Worm (Caenorhabditis elegans) whole organism, L4/young adult: ENCODE measurements around the gene sel-5.

ENCODE experiments used
- W03F9.2 ChIP-seq: fragments of 150-350 bp; optimal IDR thresholded peaks from 2 replicates; lab custom pipeline; 2014; ENCODE audit warnings: missing biosample characterization, missing genetic modification characterization
- dao-5 ChIP-seq: sonication (generic microtip); optimal IDR thresholded peaks from 2 replicates; lab custom pipeline; 2016; ENCODE audit warnings: missing genotype, missing genetic modification characterization, moderate library complexity, missing compliant biosample characterization
- him-1 ChIP-seq: sonication (generic microtip); optimal IDR thresholded peaks from 2 replicates; lab custom pipeline; 2016; ENCODE audit warnings: missing genotype, missing genetic modification reagents, missing genetic modification characterization, missing compliant biosample characterization

DNA sequence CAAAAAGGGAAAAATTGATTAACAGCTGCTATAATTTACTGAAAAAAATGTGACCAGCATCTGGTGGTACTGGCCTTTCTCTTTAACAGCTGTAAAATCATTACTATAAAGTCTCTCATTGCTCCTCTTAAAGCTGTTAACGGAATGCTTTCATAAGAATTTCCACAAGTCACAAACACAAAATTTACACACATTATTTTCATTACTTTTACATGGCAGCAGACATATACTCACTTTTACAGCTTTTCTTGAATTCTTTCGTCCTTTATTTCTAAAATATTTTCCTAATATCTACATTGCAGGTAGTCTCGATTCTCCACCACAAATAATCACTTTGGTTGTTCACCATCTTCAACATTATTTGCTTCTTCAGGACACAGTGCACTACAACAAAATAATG is 24.9 kb downstream of the sel-5 start, which contains the start of gene imph-1:
- TF ChIP-seq W03F9.2, result no peak
- no peak for TF ChIP-seq him-1 (tag; lab: Kevin White, UChicago)
- no peak for TF ChIP-seq dao-5 (tag; lab: Kevin White, UChicago)
